Worm (Caenorhabditis elegans): ENCODE measurements around the gene Y62H9A.13.
A peak's percentile ranks its signal among the peaks of the same experiment; 100 is the strongest.

The Y62H9A.13 gene

DNA sequence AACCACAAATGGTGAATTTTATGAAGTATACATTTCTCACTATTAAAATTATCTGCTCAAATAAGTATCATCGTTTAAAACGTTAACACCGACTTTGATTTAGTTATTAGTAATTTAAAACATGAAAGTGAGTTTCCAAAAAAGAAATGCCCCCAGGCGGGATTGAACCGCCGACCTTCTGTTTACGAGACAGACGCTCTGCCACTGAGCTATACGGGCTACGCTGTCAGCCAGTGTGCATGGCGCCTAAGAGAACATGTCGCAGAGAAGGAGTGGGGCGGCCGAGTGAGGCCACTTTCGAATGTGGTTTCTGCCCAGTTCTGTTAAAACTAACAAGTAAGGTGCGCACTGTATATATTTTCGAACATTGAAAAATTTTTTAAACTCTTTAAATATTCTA is 18.1 kb downstream of the Y62H9A.13 start (continued):
- peak; percentile 93 for TF ChIP-seq ZK185.1 (tag; optimal IDR thresholded peaks at IDR 0.05; ENCODE audit: poor library complexity, severe bottlenecking)
- TF ChIP-seq snpc-3.4 (tag; optimal IDR thresholded peaks at IDR 0.05): peak; percentile 58
- TF ChIP-seq chd-7 (tag; optimal IDR thresholded peaks at IDR 0.05): peak; percentile 37
- TF ChIP-seq egl-18 (GFP tag; IDR thresholded peaks at IDR 0.05): no peak
- no peak for TF ChIP-seq C06A6.2 (GFP tag; conservative IDR thresholded peaks at IDR 0.05)
- TF ChIP-seq ceh-79 (tag; optimal IDR thresholded peaks at IDR 0.05): no peak
- peak; percentile 82 for TF ChIP-seq rpc-1 (optimal IDR thresholded peaks at IDR 0.05)
- peak; percentile 86 for TF ChIP-seq rpc-1 (tag; optimal IDR thresholded peaks at IDR 0.05)
- TF ChIP-seq F10E7.11 (tag; optimal IDR thresholded peaks at IDR 0.05): no peak
- TF ChIP-seq lin-35 (GFP tag; optimal IDR thresholded peaks at IDR 0.05): no peak
- TF ChIP-seq him-1 (tag; optimal IDR thresholded peaks at IDR 0.05): peak; percentile 91
- TF ChIP-seq ztf-6 (GFP tag; IDR thresholded peaks at IDR 0.05): no peak
- no peak for TF ChIP-seq Y79H2A.3 (GFP tag; conservative IDR thresholded peaks at IDR 0.05)
- TF ChIP-seq F49E8.2 (tag; optimal IDR thresholded peaks at IDR 0.05; ENCODE audit: insufficient read depth): no peak
- peak; percentile 49 for TF ChIP-seq T26A5.8 (tag; optimal IDR thresholded peaks at IDR 0.05)
- TF ChIP-seq ceh-58 (GFP tag; IDR thresholded peaks at IDR 0.05): no peak
- no peak for TF ChIP-seq tlf-1 (GFP tag; optimal IDR thresholded peaks at IDR 0.05)
- no peak for TF ChIP-seq F57A8.1 (GFP tag; optimal IDR thresholded peaks at IDR 0.05)
- TF ChIP-seq lsy-27 (tag; optimal IDR thresholded peaks at IDR 0.05; ENCODE audit: borderline replicate concordance, insufficient read depth): no peak
- TF ChIP-seq egrh-3 (GFP tag; IDR thresholded peaks at IDR 0.05): peak; percentile 59; the same call in 1 of the 2 replicates
- peak; percentile 31 for TF ChIP-seq F22D6.2 (tag; optimal IDR thresholded peaks at IDR 0.05)
- TF ChIP-seq rec-8 (tag; optimal IDR thresholded peaks at IDR 0.05): peak; percentile 78 to 80
- peak; percentile 76; the same call in 1 of the 2 replicates for TF ChIP-seq Y56A3A.18 (GFP tag; IDR thresholded peaks at IDR 0.05)
- TF ChIP-seq nfya-2 (GFP tag; IDR thresholded peaks at IDR 0.05): no peak
- peak; percentile 81 for TF ChIP-seq K11D2.4 (GFP tag; IDR thresholded peaks at IDR 0.05)
- TF ChIP-seq madf-10 (tag; optimal IDR thresholded peaks at IDR 0.05): peak; percentile 77
- 0 out of 2 replicates have a peak, but pooled peaks have one; percentile 12 for TF ChIP-seq attf-6 (GFP tag; IDR thresholded peaks at IDR 0.05)
- TF ChIP-seq rcor-1 (GFP tag; IDR thresholded peaks at IDR 0.05): peak; percentile 81
- TF ChIP-seq attf-5 (GFP tag; optimal IDR thresholded peaks at IDR 0.05): peak; percentile 43
- TF ChIP-seq hlh-26 (GFP tag; conservative IDR thresholded peaks at IDR 0.05): no peak
- TF ChIP-seq B0261.1 (tag; optimal IDR thresholded peaks at IDR 0.05): peak; percentile 90
- peak; percentile 50 for TF ChIP-seq lin-54 (GFP tag; optimal IDR thresholded peaks at IDR 0.05)
- peak; percentile 19 for TF ChIP-seq K12H6.12 (tag; optimal IDR thresholded peaks at IDR 0.05)
- TF ChIP-seq Y67H2A.10 (GFP tag; conservative IDR thresholded peaks at IDR 0.05): no peak
- TF ChIP-seq F39B2.1 (GFP tag; IDR thresholded peaks at IDR 0.05): no peak
- TF ChIP-seq akir-1 (GFP tag; optimal IDR thresholded peaks at IDR 0.05): no peak
- TF ChIP-seq madf-8 (GFP tag; conservative IDR thresholded peaks at IDR 0.05): no peak
- TF ChIP-seq ztf-25 (GFP tag; IDR thresholded peaks at IDR 0.05): peak; percentile 84; the same call in 1 of the 2 replicates
- TF ChIP-seq nhr-120 (GFP tag; IDR thresholded peaks at IDR 0.05): no peak
- no peak for TF ChIP-seq hsf-1 (GFP tag; IDR thresholded peaks at IDR 0.05)
- peak; percentile 45 for TF ChIP-seq F23B12.7 (tag; optimal IDR thresholded peaks at IDR 0.05; ENCODE audit: insufficient read depth)
- peak; percentile 86 for TF ChIP-seq ztf-28 (GFP tag; IDR thresholded peaks at IDR 0.05)
- TF ChIP-seq unc-62 (GFP tag; optimal IDR thresholded peaks at IDR 0.05): no peak
- no peak for TF ChIP-seq F55B11.4 (tag; optimal IDR thresholded peaks at IDR 0.05; ENCODE audit: borderline replicate concordance, insufficient read depth)
- TF ChIP-seq attf-3 (GFP tag; conservative IDR thresholded peaks at IDR 0.05): 0 out of 2 replicates have a peak, but pooled peaks have one; percentile 16
- 0 out of 2 replicates have a peak, but pooled peaks have one; percentile 25 for TF ChIP-seq cebp-1 (GFP tag; IDR thresholded peaks at IDR 0.05)
- peak; percentile 73 for TF ChIP-seq cebp-1 (tag; optimal IDR thresholded peaks at IDR 0.05)
- TF ChIP-seq dpff-1 (tag; optimal IDR thresholded peaks at IDR 0.05): no peak

All from whole organism, young adult.